Worm (Caenorhabditis elegans): ENCODE measurements around the gene cogc-8.

ce11 chrIV:218252-218651 is 22.0 kb upstream of the cogc-8 start, which contains the start of gene prdx-6:
- TF ChIP-seq flt-1 (GFP tag; IDR thresholded peaks at IDR 0.05) (no peak), klf-2 (GFP tag; conservative IDR thresholded peaks at IDR 0.05) (no peak), med-1 (GFP tag; optimal IDR thresholded peaks at IDR 0.05; ENCODE audit: insufficient read depth) (no peak), ref-1 (GFP tag; conservative IDR thresholded peaks at IDR 0.05) (no peak), tab-1 (GFP tag; IDR thresholded peaks at IDR 0.05) (no peak), T22C8.4 (GFP tag; IDR thresholded peaks at IDR 0.05) (no peak), ztf-23 (GFP tag; IDR thresholded peaks at IDR 0.05) (no peak), cog-1 (tag; optimal IDR thresholded peaks at IDR 0.05) (no peak), ztf-29 (GFP tag; IDR thresholded peaks at IDR 0.05) (no peak)

All from whole organism, midembryonic.